Worm (Caenorhabditis elegans) whole organism, L1 larva: ENCODE data around the gene C44B9.3.

Experiments used
- ama-1 ChIP-seq: fragments of 150-350 bp; optimal IDR thresholded peaks from 2 replicates; lab custom pipeline; 2014
- efl-1 ChIP-seq, 4 experiments: fragments of 150-350 bp; optimal IDR thresholded peaks in 3 of 4; peaks in 1 of 4; 1 replicate in 1 of 4; 2 replicates in 3 of 4; lab custom pipeline; 2014; ENCODE audit warnings: missing biosample characterization in 2 of 4, missing genetic modification characterization in 2 of 4, missing genetic modification reagents in 2 of 4
- egl-27 ChIP-seq, 2 experiments: fragments of 150-350 bp in 1 of 2; sonication (generic microtip); optimal IDR thresholded peaks; 3 replicates each; lab custom pipeline; 2017 to 2018; ENCODE audit warnings: missing biosample characterization in 2 of 2, missing genetic modification characterization in 2 of 2, missing genetic modification reagents in 2 of 2
- elt-3 ChIP-seq, 6 experiments: fragments of 150-350 bp in 1 of 6; sonication (generic microtip); optimal IDR thresholded peaks; 2 replicates each; lab custom pipeline; 2017 to 2018; ENCODE audit warnings: missing biosample characterization in 6 of 6, missing genetic modification characterization in 6 of 6, inconsistent platforms in 1 of 6
- fkh-10 ChIP-seq: sonication (generic microtip); optimal IDR thresholded peaks from 2 replicates; lab custom pipeline; 2017; ENCODE audit warnings: missing biosample characterization, missing genetic modification reagents, missing genetic modification characterization
- hlh-4 ChIP-seq: sonication (generic microtip); optimal IDR thresholded peaks from 2 replicates; lab custom pipeline; 2016; ENCODE audit warnings: mild to moderate bottlenecking, missing genetic modification characterization, missing compliant biosample characterization
- lin-14 ChIP-seq: fragments of 200-800 bp; sonication (Bioruptor generic); optimal IDR thresholded peaks from 2 replicates; lab custom pipeline; 2018; ENCODE audit warnings: mild to moderate bottlenecking, missing genetic modification characterization, moderate library complexity, missing compliant biosample characterization
- nhr-11 ChIP-seq: fragments of 150-350 bp; optimal IDR thresholded peaks from 2 replicates; lab custom pipeline; 2014; ENCODE audit warnings: missing biosample characterization, missing genetic modification characterization
- nhr-12 ChIP-seq: sonication (generic microtip); optimal IDR thresholded peaks from 2 replicates; lab custom pipeline; 2017; ENCODE audit warnings: missing biosample characterization, missing genetic modification characterization
- nhr-237 ChIP-seq: fragments of 150-350 bp; optimal IDR thresholded peaks from 2 replicates; lab custom pipeline; 2014; ENCODE audit warnings: missing biosample characterization, missing genetic modification characterization
- nhr-90 ChIP-seq: sonication (generic microtip); optimal IDR thresholded peaks from 2 replicates; lab custom pipeline; 2016; ENCODE audit warnings: mild to moderate bottlenecking, missing genetic modification characterization, missing compliant biosample characterization; ENCODE audit not compliant: poor library complexity
- pqm-1 ChIP-seq: sonication (generic microtip); optimal IDR thresholded peaks from 3 replicates; lab custom pipeline; 2017; ENCODE audit warnings: missing biosample characterization, missing genetic modification characterization
- vab-15 ChIP-seq: sonication (generic microtip); optimal IDR thresholded peaks from 2 replicates; lab custom pipeline; 2017; ENCODE audit warnings: missing genotype, mild to moderate bottlenecking, missing genetic modification characterization, missing compliant biosample characterization
- zag-1 ChIP-seq: fragments of 150-350 bp; optimal IDR thresholded peaks from 2 replicates; lab custom pipeline; 2014; ENCODE audit warnings: missing biosample characterization, missing genetic modification characterization

DNA sequence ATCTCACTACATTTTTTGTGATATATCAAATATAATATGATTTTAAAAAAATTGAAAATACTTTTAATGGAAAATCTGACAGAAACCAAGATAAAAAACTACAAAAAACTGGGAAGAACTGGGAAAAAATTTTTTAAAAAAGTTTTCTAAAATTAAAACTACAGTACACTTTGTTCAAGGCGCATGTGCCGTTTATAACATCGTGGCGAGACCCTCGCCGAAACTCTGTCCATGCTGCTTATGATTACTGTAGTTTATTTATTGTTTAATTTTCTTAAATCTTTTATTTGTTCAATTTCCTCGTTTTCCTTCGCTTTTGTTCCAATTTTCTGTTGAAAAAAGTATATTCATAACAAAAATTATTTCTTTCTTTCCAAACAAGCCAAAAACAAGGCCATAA is 1.5 kb upstream of the C44B9.3 start, which contains the start of gene athp-1:
- TF ChIP-seq nhr-237 (tag; lab: Kevin White, UChicago) (no peak), zag-1 (no peak), elt-3 (tag; optimal IDR thresholded peaks at IDR 0.05; lab: Kevin White, UChicago) (no peak), hlh-4 (tag; lab: Kevin White, UChicago) (no peak), vab-15 (tag; lab: Kevin White, UChicago) (no peak), efl-1 (optimal IDR thresholded peaks at IDR 0.05; lab: Kevin White, UChicago) (no peak), efl-1 (GFP tag; optimal IDR thresholded peaks at IDR 0.05 in 1 of 2; lab: Kevin White, UChicago) (no peak), ama-1 (lab: Kevin White, UChicago) (no peak), nhr-90 (no peak), nhr-11 (tag; lab: Kevin White, UChicago) (no peak), fkh-10 (GFP tag; lab: Kevin White, UChicago) (no peak), lin-14 (GFP tag; lab: Kevin White, UChicago) (no peak), nhr-12 (tag; lab: Kevin White, UChicago) (no peak), pqm-1 (tag; lab: Kevin White, UChicago) (no peak), egl-27 (tag; optimal IDR thresholded peaks at IDR 0.05; lab: Kevin White, UChicago) (no peak)
